Worm (Caenorhabditis elegans) whole organism, L1 larva: ENCODE results near the gene ZK470.2.

ENCODE experiments used
- aha-1 ChIP-seq: fragments of 150-350 bp; optimal IDR thresholded peaks from 2 replicates; lab custom pipeline; 2014; ENCODE audit warnings: missing biosample characterization, missing genetic modification characterization
- dpl-1 ChIP-seq, 3 experiments: fragments of 150-350 bp in 2 of 3; sonication (generic microtip) in 1 of 3; optimal IDR thresholded peaks; 2 replicates each; lab custom pipeline; 2014 to 2017; ENCODE audit warnings: missing biosample characterization in 3 of 3, missing genetic modification characterization in 3 of 3, missing genetic modification reagents in 3 of 3
- hpl-2 ChIP-seq: fragments of 150-350 bp; optimal IDR thresholded peaks from 2 replicates; lab custom pipeline; 2014; ENCODE audit warnings: missing biosample characterization, missing genetic modification reagents, missing genetic modification characterization
- mdl-1 ChIP-seq, 2 experiments: fragments of 150-350 bp; optimal IDR thresholded peaks; 2 replicates each; lab custom pipeline; 2014 to 2017; ENCODE audit warnings: missing biosample characterization in 2 of 2, missing genetic modification characterization in 2 of 2, inconsistent platforms in 1 of 2
- pqm-1 ChIP-seq: sonication (generic microtip); optimal IDR thresholded peaks from 3 replicates; lab custom pipeline; 2017; ENCODE audit warnings: missing biosample characterization, missing genetic modification characterization

DNA sequence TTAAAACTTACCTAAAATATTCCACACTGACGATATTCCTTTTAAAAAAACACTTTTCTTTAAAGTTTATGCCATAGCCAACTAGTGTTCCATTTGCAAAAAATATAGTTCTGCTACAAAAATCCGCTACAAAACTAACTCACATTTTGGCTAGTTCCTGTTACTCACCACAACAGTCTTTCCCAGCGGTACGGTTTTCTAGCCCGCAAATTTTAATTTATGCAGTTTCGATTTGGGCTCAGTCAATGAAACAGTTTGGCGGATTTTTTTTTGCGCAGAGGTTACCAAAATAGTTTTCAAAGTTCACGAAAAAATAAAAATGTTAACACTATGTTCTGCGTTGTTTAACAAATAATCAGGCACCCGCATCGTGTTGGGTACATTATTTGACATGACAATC lies 33.7 kb upstream of the ZK470.2 start:
- TF ChIP-seq aha-1 (tag; lab: Kevin White, UChicago) (no peak), hpl-2 (GFP tag; lab: Kevin White, UChicago) (no peak), mdl-1 (tag; optimal IDR thresholded peaks at IDR 0.05; lab: Kevin White, UChicago) (no peak), pqm-1 (tag; lab: Kevin White, UChicago) (no peak), dpl-1 (GFP tag; optimal IDR thresholded peaks at IDR 0.05; lab: Kevin White, UChicago) (no peak)
